Fruit fly (Drosophila melanogaster) whole organism, embryonic: Measurements from ENCODE around the gene ric8a.
A peak's percentile ranks its signal among the peaks of the same experiment; 100 is the strongest.

Source experiments
- Abd-B ChIP-seq: fragments of 200-800 bp; sonication (Bioruptor generic); optimal IDR thresholded peaks from 2 replicates; lab custom pipeline; 2018; ENCODE audit warnings: missing biosample characterization, mild to moderate bottlenecking, missing genetic modification characterization, moderate library complexity
- Ada2b ChIP-seq: fragments of 200-800 bp; sonication (Bioruptor generic); IDR thresholded peaks from 2 replicates; pipeline ENCODE4 v1.3.6; 2022; ENCODE audit warnings: missing biosample characterization, missing genetic modification characterization
- Adf1 ChIP-seq: fragments of 200-800 bp; sonication (Bioruptor generic); IDR thresholded peaks from 2 replicates; pipeline ENCODE4 v1.3.6; 2022; ENCODE audit warnings: missing biosample characterization, missing genetic modification characterization
- CG11504 ChIP-seq: fragments of 200-800 bp; sonication (Bioruptor generic); optimal IDR thresholded peaks from 3 replicates; lab custom pipeline; 2019; ENCODE audit warnings: missing biosample characterization, mild to moderate bottlenecking, missing genetic modification characterization, moderate library complexity
- CG12391 ChIP-seq: fragments of 200-800 bp; sonication (Bioruptor generic); optimal IDR thresholded peaks from 3 replicates; lab custom pipeline; 2018; ENCODE audit warnings: missing biosample characterization, mild to moderate bottlenecking, missing genetic modification characterization, moderate library complexity
- CG13287 ChIP-seq: fragments of 200-800 bp; sonication (Bioruptor generic); IDR thresholded peaks from 2 replicates; pipeline ENCODE4 v1.3.6; 2022; ENCODE audit warnings: missing biosample characterization, missing genetic modification characterization; ENCODE audit not compliant: partially characterized antibody
- CG13424 ChIP-seq: fragments of 200-800 bp; sonication (Bioruptor generic); optimal IDR thresholded peaks from 2 replicates; lab custom pipeline; 2019; ENCODE audit warnings: missing biosample characterization, mild to moderate bottlenecking, missing genetic modification characterization, moderate library complexity
- CG1603 ChIP-seq: fragments of 200-800 bp; sonication (Bioruptor generic); optimal IDR thresholded peaks from 2 replicates; lab custom pipeline; 2019; ENCODE audit warnings: missing biosample characterization, mild to moderate bottlenecking, missing genetic modification characterization, moderate library complexity
- CG17568 ChIP-seq: fragments of 200-800 bp; sonication (Bioruptor generic); optimal IDR thresholded peaks from 2 replicates; lab custom pipeline; 2018; ENCODE audit warnings: missing biosample characterization, mild to moderate bottlenecking, missing genetic modification characterization, moderate library complexity
- CG2116 ChIP-seq: fragments of 200-800 bp; sonication (Bioruptor generic); optimal IDR thresholded peaks from 3 replicates; lab custom pipeline; 2018; ENCODE audit warnings: missing biosample characterization, mild to moderate bottlenecking, missing genetic modification characterization
- CG2712 ChIP-seq: fragments of 200-800 bp; optimal IDR thresholded peaks from 3 replicates; lab custom pipeline; 2019; ENCODE audit warnings: missing biosample characterization, mild to moderate bottlenecking, missing genetic modification characterization, moderate library complexity
- CG42726 ChIP-seq: fragments of 200-800 bp; sonication (Bioruptor generic); IDR thresholded peaks from 2 replicates; pipeline ENCODE4 v1.3.6; 2022; ENCODE audit warnings: missing biosample characterization, missing genetic modification characterization; ENCODE audit not compliant: partially characterized antibody
- CG6765 ChIP-seq: fragments of 200-800 bp; sonication (Bioruptor generic); optimal IDR thresholded peaks from 3 replicates; lab custom pipeline; 2017; ENCODE audit warnings: missing biosample characterization, mild to moderate bottlenecking, missing genetic modification characterization
- CG7839 ChIP-seq: fragments of 200-800 bp; sonication (Bioruptor generic); optimal IDR thresholded peaks from 3 replicates; lab custom pipeline; 2018; ENCODE audit warnings: missing biosample characterization, mild to moderate bottlenecking, missing genetic modification characterization, moderate library complexity
- CG7963 ChIP-seq: fragments of 200-800 bp; sonication (Bioruptor generic); IDR thresholded peaks from 3 replicates; pipeline ENCODE4 v1.3.6; 2022; ENCODE audit warnings: missing biosample characterization, missing genetic modification characterization; ENCODE audit not compliant: partially characterized antibody
- CG7987 ChIP-seq: fragments of 200-800 bp; sonication (Bioruptor generic); optimal IDR thresholded peaks from 2 replicates; lab custom pipeline; 2018; ENCODE audit warnings: missing biosample characterization, mild to moderate bottlenecking, missing genetic modification characterization, moderate library complexity
- CG8290 ChIP-seq, 3 experiments: fragments of 200-800 bp; sonication (Bioruptor generic); optimal IDR thresholded peaks; 2 replicates each; lab custom pipeline; 2016 to 2019; ENCODE audit warnings: missing biosample characterization in 3 of 3, missing genetic modification characterization in 3 of 3, mild to moderate bottlenecking in 2 of 3, moderate library complexity in 1 of 3
- CTCF ChIP-seq: fragments of 200-800 bp; sonication (Bioruptor generic); optimal IDR thresholded peaks from 2 replicates; lab custom pipeline; 2017; ENCODE audit warnings: missing biosample characterization, mild to moderate bottlenecking, missing genetic modification characterization, moderate library complexity
- Dp ChIP-seq: fragments of 200-800 bp; sonication (Bioruptor generic); optimal IDR thresholded peaks from 2 replicates; lab custom pipeline; 2018; ENCODE audit warnings: missing biosample characterization, mild to moderate bottlenecking, missing genetic modification characterization, moderate library complexity
- HLH3B ChIP-seq: fragments of 200-800 bp; sonication (Bioruptor generic); IDR thresholded peaks from 2 replicates; pipeline ENCODE4 v1.3.6; 2022; ENCODE audit warnings: missing biosample characterization, missing genetic modification characterization
- Hr3 ChIP-seq: fragments of 200-800 bp; sonication (Bioruptor generic); optimal IDR thresholded peaks from 3 replicates; lab custom pipeline; 2016; ENCODE audit warnings: missing biosample characterization, missing genetic modification characterization
- Med ChIP-seq: fragments of 200-800 bp; sonication (Bioruptor generic); peaks from one replicate; lab custom pipeline; 2016; ENCODE audit warnings: missing biosample characterization, missing genetic modification characterization, mild to moderate bottlenecking, inconsistent platforms, moderate library complexity
- Myb ChIP-seq: fragments of 200-800 bp; sonication (Bioruptor generic); optimal IDR thresholded peaks from 2 replicates; lab custom pipeline; 2016; ENCODE audit warnings: missing biosample characterization, missing genetic modification characterization
- Neu2 ChIP-seq: fragments of 200-800 bp; sonication (Bioruptor generic); optimal IDR thresholded peaks from 3 replicates; lab custom pipeline; 2016; ENCODE audit warnings: missing biosample characterization, missing genetic modification characterization, borderline replicate concordance
- Ptx1 ChIP-seq: fragments of 200-800 bp; sonication (Bioruptor generic); IDR thresholded peaks from 2 replicates; pipeline ENCODE4 v1.3.6; 2022; ENCODE audit warnings: missing biosample characterization, missing genetic modification characterization
- Xrp1 ChIP-seq: fragments of 200-800 bp; sonication (Bioruptor generic); IDR thresholded peaks from 2 replicates; pipeline ENCODE4 v1.3.6; 2022; ENCODE audit warnings: missing biosample characterization, missing genetic modification characterization
- YL-1 ChIP-seq: fragments of 200-800 bp; sonication (Bioruptor generic); optimal IDR thresholded peaks from 3 replicates; lab custom pipeline; 2017; ENCODE audit warnings: missing biosample characterization, mild to moderate bottlenecking, missing genetic modification characterization
- chinmo ChIP-seq: fragments of 200-800 bp; sonication (Bioruptor generic); IDR thresholded peaks from 4 replicates; pipeline ENCODE4 v1.3.6; 2022; ENCODE audit warnings: missing biosample characterization, missing genetic modification characterization; ENCODE audit not compliant: partially characterized antibody
- croc ChIP-seq: fragments of 200-800 bp; sonication (Bioruptor generic); conservative IDR thresholded peaks from 3 replicates; pipeline ENCODE4 v1.3.6; 2022; ENCODE audit warnings: missing biosample characterization, missing genetic modification characterization
- en ChIP-seq: fragments of 200-800 bp; sonication (Bioruptor generic); optimal IDR thresholded peaks from 2 replicates; lab custom pipeline; 2016; ENCODE audit warnings: missing biosample characterization, missing genetic modification characterization
- gem ChIP-seq: fragments of 200-800 bp; sonication (Bioruptor generic); optimal IDR thresholded peaks from 2 replicates; lab custom pipeline; 2019; ENCODE audit warnings: missing biosample characterization, mild to moderate bottlenecking, missing genetic modification characterization, moderate library complexity
- kni ChIP-seq: fragments of 200-800 bp; sonication (Bioruptor generic); optimal IDR thresholded peaks from 3 replicates; lab custom pipeline; 2017; ENCODE audit warnings: mild to moderate bottlenecking, missing biosample characterization, missing genetic modification reagents, missing genetic modification characterization
- lilli ChIP-seq: fragments of 200-800 bp; sonication (Bioruptor generic); optimal IDR thresholded peaks from 3 replicates; lab custom pipeline; 2016; ENCODE audit warnings: missing biosample characterization, missing genetic modification characterization
- prd ChIP-seq, 3 experiments: fragments of >200 bp in 2 of 3; fragments of 200-800 bp in 1 of 3; sonication (Bioruptor generic) in 1 of 3; optimal IDR thresholded peaks in 2 of 3; IDR thresholded peaks in 1 of 3; 2 replicates in 2 of 3; 3 replicates in 1 of 3; pipeline versions ENCODE4 v1.3.6 to Lab custom; 2017 to 2022; ENCODE audit warnings: missing biosample characterization in 1 of 3, missing genetic modification characterization in 1 of 3
- row ChIP-seq: fragments of 200-800 bp; sonication (Bioruptor generic); IDR thresholded peaks from 3 replicates; pipeline ENCODE4 v1.3.6; 2022; ENCODE audit warnings: missing biosample characterization, missing genetic modification characterization
- sens-2 ChIP-seq: fragments of 200-800 bp; sonication (Bioruptor generic); IDR thresholded peaks from 2 replicates; pipeline ENCODE4 v1.3.6; 2022; ENCODE audit warnings: missing biosample characterization, missing genetic modification characterization
- sim ChIP-seq: fragments of 200-800 bp; sonication (Bioruptor generic); IDR thresholded peaks from 2 replicates; pipeline ENCODE4 v1.3.6; 2022; ENCODE audit warnings: missing biosample characterization, missing genetic modification characterization
- slbo ChIP-seq: fragments of 200-800 bp; sonication (Bioruptor generic); IDR thresholded peaks from 2 replicates; pipeline ENCODE4 v1.3.6; 2022; ENCODE audit warnings: missing biosample characterization, missing genetic modification characterization
- slp2 ChIP-seq: fragments of 200-800 bp; sonication (Bioruptor generic); optimal IDR thresholded peaks from 2 replicates; lab custom pipeline; 2016; ENCODE audit warnings: missing biosample characterization, missing genetic modification characterization
- sug ChIP-seq: fragments of 200-800 bp; optimal IDR thresholded peaks from 2 replicates; lab custom pipeline; 2019; ENCODE audit warnings: missing biosample characterization, mild to moderate bottlenecking, missing genetic modification characterization, moderate library complexity
- trem ChIP-seq: fragments of 200-800 bp; optimal IDR thresholded peaks from 3 replicates; lab custom pipeline; 2019; ENCODE audit warnings: missing biosample characterization, mild to moderate bottlenecking, missing genetic modification characterization, moderate library complexity
- unpg ChIP-seq: fragments of 200-800 bp; sonication (Bioruptor generic); optimal IDR thresholded peaks from 3 replicates; lab custom pipeline; 2018; ENCODE audit warnings: missing biosample characterization, mild to moderate bottlenecking, missing genetic modification characterization, moderate library complexity
- zfh1 ChIP-seq: fragments of 200-800 bp; sonication (Bioruptor generic); IDR thresholded peaks from 3 replicates; pipeline ENCODE4 v1.3.6; 2022; ENCODE audit warnings: missing biosample characterization, missing genetic modification characterization

Gene ric8a

dm6 chrX:9255964-9256520 is at the start of gene ric8a (continued):
- peak; percentile 21 for TF ChIP-seq CG2116 (GFP tag; lab: Kevin White, UChicago)
- peak; percentile 86 for TF ChIP-seq CG42726
- peak; percentile 37 for TF ChIP-seq YL-1 (GFP tag; lab: Kevin White, UChicago)
- 0 out of 3 replicates have a peak, but pooled peaks have one; percentile 21 for TF ChIP-seq zfh1 (GFP tag; lab: Robert Waterston, UW)
- peak; percentile 8 for TF ChIP-seq CG13424 (tag; lab: Kevin White, UChicago)
- TF ChIP-seq trem, result peak; percentile 67
- peak; percentile 30 for TF ChIP-seq Dp (GFP tag; lab: Kevin White, UChicago)
- peak; percentile 81 for TF ChIP-seq CG13287 (GFP tag; lab: Robert Waterston, UW)
- TF ChIP-seq CG7987 (GFP tag; lab: Kevin White, UChicago), result no peak
- TF ChIP-seq CG17568 (GFP tag; lab: Kevin White, UChicago), result no peak
- TF ChIP-seq slp2 (GFP tag; lab: Kevin White, UChicago), result no peak
- peak; percentile 46; the same call in 1 of the 2 replicates for TF ChIP-seq slbo (GFP tag; lab: Robert Waterston, UW)
- no peak for TF ChIP-seq Neu2 (GFP tag; lab: Kevin White, UChicago)
- TF ChIP-seq chinmo (GFP tag; lab: Robert Waterston, UW), result 0 out of 4 replicates have a peak, but pooled peaks have one; percentile 49
- peak; percentile 32 for TF ChIP-seq Abd-B (GFP tag; lab: Kevin White, UChicago)
- peak; percentile 51; the same call in 1 of the 3 replicates for TF ChIP-seq CG7963 (GFP tag; lab: Robert Waterston, UW)
- peak; percentile 29 for TF ChIP-seq CG8290 (GFP tag; optimal IDR thresholded peaks at IDR 0.05; lab: Kevin White, UChicago)
- no peak for TF ChIP-seq CG8290 (tag; optimal IDR thresholded peaks at IDR 0.05; lab: Kevin White, UChicago)
- TF ChIP-seq Xrp1 (GFP tag; lab: Robert Waterston, UW), result no peak
- no peak for TF ChIP-seq CG7839 (tag; lab: Kevin White, UChicago)
- TF ChIP-seq Hr3 (GFP tag; lab: Kevin White, UChicago), result no peak
- TF ChIP-seq CTCF, result peak; percentile 10

dm6 chrX:9210787-9211186 is 45.2 kb upstream of the ric8a start, which contains the start of gene SmydA-9:
Gene SmydA-9, minus strand, starts transcription at chrX:9210887.
- TF ChIP-seq row (GFP tag; lab: Robert Waterston, UW) (peak; percentile 32; the same call in 2 of the 3 replicates), Ada2b (GFP tag; lab: Robert Waterston, UW) (no peak), HLH3B (GFP tag; lab: Robert Waterston, UW) (peak; percentile 25; the same call in 1 of the 2 replicates), CG11504 (tag; lab: Kevin White, UChicago) (peak; percentile 24), gem (tag; lab: Kevin White, UChicago) (peak; percentile 18), croc (no peak), prd (optimal IDR thresholded peaks at IDR 0.05; lab: Kevin White, UChicago) (no peak), prd (GFP tag; IDR thresholded peaks at IDR 0.05; lab: Robert Waterston, UW) (no peak)

dm6 chrX:9214576-9214975 is 41.4 kb upstream of the ric8a start, which contains the start of gene Obp8a:
Gene Obp8a, plus strand, starts transcription at chrX:9214876.
- no peak for TF ChIP-seq CG12391 (tag; lab: Kevin White, UChicago)
- no peak for TF ChIP-seq en (GFP tag; lab: Kevin White, UChicago)
- TF ChIP-seq kni, result no peak
- TF ChIP-seq Myb, result no peak
- TF ChIP-seq sug (tag; lab: Kevin White, UChicago), result no peak
- TF ChIP-seq sim, result no peak
- TF ChIP-seq CG6765 (GFP tag; lab: Kevin White, UChicago), result no peak
- TF ChIP-seq Dp (GFP tag; lab: Kevin White, UChicago), result no peak
- no peak for TF ChIP-seq Ptx1 (GFP tag; lab: Robert Waterston, UW)
- no peak for TF ChIP-seq sens-2
- no peak for TF ChIP-seq Med (GFP tag; lab: Kevin White, UChicago)
- no peak for TF ChIP-seq lilli (GFP tag; lab: Kevin White, UChicago)
- no peak for TF ChIP-seq CG7839 (tag; lab: Kevin White, UChicago)
- no peak for TF ChIP-seq unpg (GFP tag; lab: Kevin White, UChicago)
- TF ChIP-seq CG1603 (tag; lab: Kevin White, UChicago), result no peak
- TF ChIP-seq Adf1 (GFP tag; lab: Robert Waterston, UW), result no peak
- TF ChIP-seq CG2712, result no peak
